Worm (Caenorhabditis elegans): Measurements from ENCODE around the gene T09A5.14.

DNA sequence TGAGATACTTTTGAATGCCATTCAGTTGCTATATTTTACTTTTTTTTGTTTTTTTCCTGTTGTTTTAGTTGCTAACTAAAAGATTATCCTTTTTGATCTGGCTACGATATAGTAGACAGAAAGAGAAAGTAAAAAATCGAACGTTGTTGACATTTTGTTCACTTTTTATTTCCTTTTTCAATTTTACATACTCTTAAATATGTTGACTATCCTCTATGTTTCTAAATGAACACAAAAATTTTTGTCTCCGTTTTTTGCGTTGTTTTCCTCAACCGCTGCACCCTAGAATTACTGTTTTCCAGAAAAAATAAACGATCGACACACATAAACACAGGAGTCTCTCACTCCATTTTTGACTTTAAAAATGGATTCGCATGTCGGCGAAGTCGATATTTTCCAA lies 9.9 kb downstream of the T09A5.14 start, which contains the start of gene klp-3:
- TF ChIP-seq sptf-2 (GFP tag; optimal IDR thresholded peaks at IDR 0.05) (no peak), pha-4 (tag; optimal IDR thresholded peaks at IDR 0.05) (no peak), ccch-3 (GFP tag; optimal IDR thresholded peaks at IDR 0.05) (no peak), snpc-1.3 (tag; optimal IDR thresholded peaks at IDR 0.05; ENCODE audit: insufficient read depth) (no peak), egl-18 (GFP tag; IDR thresholded peaks at IDR 0.05) (no peak), F23B12.7 (tag; optimal IDR thresholded peaks at IDR 0.05; ENCODE audit: insufficient read depth) (no peak), ets-4 (GFP tag; optimal IDR thresholded peaks at IDR 0.05) (no peak), xnd-1 (tag; optimal IDR thresholded peaks at IDR 0.05) (no peak), tbp1 (GFP tag; optimal IDR thresholded peaks at IDR 0.05) (no peak), dpl-1 (GFP tag; optimal IDR thresholded peaks at IDR 0.05) (no peak), repo-1 (tag; optimal IDR thresholded peaks at IDR 0.05) (no peak), zim-3 (tag; optimal IDR thresholded peaks at IDR 0.05) (no peak), unc-62 (GFP tag; optimal IDR thresholded peaks at IDR 0.05) (no peak), ceh-100 (GFP tag; IDR thresholded peaks at IDR 0.05) (no peak)

All from whole organism, young adult.